Fruit fly (Drosophila melanogaster) whole organism, embryonic: ENCODE data around the gene CG14205.

Experiments
- Abd-B ChIP-seq: fragments of 200-800 bp; sonication (Bioruptor generic); optimal IDR thresholded peaks from 2 replicates; lab custom pipeline; 2018; ENCODE audit warnings: missing biosample characterization, mild to moderate bottlenecking, missing genetic modification characterization, moderate library complexity
- Asciz ChIP-seq: fragments of 200-800 bp; sonication (Bioruptor generic); optimal IDR thresholded peaks from 2 replicates; lab custom pipeline; 2017; ENCODE audit warnings: missing biosample characterization, mild to moderate bottlenecking, missing genetic modification characterization, missing genetic modification reagents
- C15 ChIP-seq: fragments of 200-800 bp; sonication (Bioruptor generic); IDR thresholded peaks from 3 replicates; pipeline ENCODE4 v1.3.6; 2022; ENCODE audit warnings: missing biosample characterization, missing genetic modification characterization
- CG10267 ChIP-seq: fragments of 200-800 bp; sonication (Bioruptor generic); optimal IDR thresholded peaks from 2 replicates; lab custom pipeline; 2018; ENCODE audit warnings: missing biosample characterization, mild to moderate bottlenecking, missing genetic modification characterization, moderate library complexity
- CG12299 ChIP-seq: fragments of 200-800 bp; sonication (Bioruptor generic); optimal IDR thresholded peaks from 2 replicates; lab custom pipeline; 2018; ENCODE audit warnings: missing biosample characterization, mild to moderate bottlenecking, missing genetic modification characterization
- CG13287 ChIP-seq: fragments of 200-800 bp; sonication (Bioruptor generic); IDR thresholded peaks from 2 replicates; pipeline ENCODE4 v1.3.6; 2022; ENCODE audit warnings: missing biosample characterization, missing genetic modification characterization; ENCODE audit not compliant: partially characterized antibody
- CG13775 ChIP-seq: fragments of 200-800 bp; sonication (Bioruptor generic); optimal IDR thresholded peaks from 3 replicates; lab custom pipeline; 2017; ENCODE audit warnings: missing biosample characterization, mild to moderate bottlenecking, missing genetic modification characterization
- CG14014 ChIP-seq: fragments of 200-800 bp; sonication (Bioruptor generic); IDR thresholded peaks from 2 replicates; pipeline ENCODE4 v1.3.6; 2022; ENCODE audit warnings: missing biosample characterization, missing genetic modification characterization
- CG17829 ChIP-seq: fragments of 200-800 bp; optimal IDR thresholded peaks from 2 replicates; lab custom pipeline; 2019; ENCODE audit warnings: missing biosample characterization, mild to moderate bottlenecking, missing genetic modification characterization, moderate library complexity
- CG1832 ChIP-seq: fragments of 200-800 bp; sonication (Bioruptor generic); optimal IDR thresholded peaks from 2 replicates; lab custom pipeline; 2017; ENCODE audit warnings: missing biosample characterization, mild to moderate bottlenecking, missing genetic modification characterization, inconsistent platforms
- CG2116 ChIP-seq: fragments of 200-800 bp; sonication (Bioruptor generic); optimal IDR thresholded peaks from 3 replicates; lab custom pipeline; 2018; ENCODE audit warnings: missing biosample characterization, mild to moderate bottlenecking, missing genetic modification characterization
- CG3281 ChIP-seq: fragments of 200-800 bp; sonication (Bioruptor generic); optimal IDR thresholded peaks from 3 replicates; lab custom pipeline; 2017; ENCODE audit warnings: missing biosample characterization, mild to moderate bottlenecking, missing genetic modification characterization
- CG34376 ChIP-seq: fragments of 200-800 bp; sonication (Bioruptor generic); optimal IDR thresholded peaks from 2 replicates; lab custom pipeline; 2018; ENCODE audit warnings: missing biosample characterization, mild to moderate bottlenecking, missing genetic modification characterization
- CG4282 ChIP-seq: fragments of 200-800 bp; sonication (Bioruptor generic); optimal IDR thresholded peaks from 2 replicates; lab custom pipeline; 2016; ENCODE audit warnings: missing biosample characterization, missing genetic modification characterization
- CG6813 ChIP-seq: fragments of 200-800 bp; sonication (Bioruptor generic); optimal IDR thresholded peaks from 2 replicates; lab custom pipeline; 2017; ENCODE audit warnings: missing biosample characterization, missing genetic modification characterization, mild to moderate bottlenecking, moderate library complexity, missing genetic modification reagents
- CG6854 ChIP-seq: fragments of 200-800 bp; sonication (Bioruptor generic); optimal IDR thresholded peaks from 3 replicates; lab custom pipeline; 2017; ENCODE audit warnings: missing biosample characterization, mild to moderate bottlenecking, missing genetic modification characterization
- CG7357 ChIP-seq: fragments of 200-800 bp; sonication (Bioruptor generic); IDR thresholded peaks from 3 replicates; pipeline ENCODE4 v1.3.6; 2022; ENCODE audit warnings: missing biosample characterization, missing genetic modification characterization
- CG8281 ChIP-seq: fragments of 200-800 bp; sonication (Bioruptor generic); optimal IDR thresholded peaks from 2 replicates; lab custom pipeline; 2018; ENCODE audit warnings: missing biosample characterization, mild to moderate bottlenecking, missing genetic modification characterization, moderate library complexity
- CG8388 ChIP-seq: fragments of 200-800 bp; sonication (Bioruptor generic); optimal IDR thresholded peaks from 2 replicates; lab custom pipeline; 2019; ENCODE audit warnings: missing biosample characterization, mild to moderate bottlenecking, missing genetic modification characterization, moderate library complexity
- CG8478 ChIP-seq: fragments of >200 bp; optimal IDR thresholded peaks from 2 replicates; lab custom pipeline; 2018
- CTCF ChIP-seq: fragments of 200-800 bp; sonication (Bioruptor generic); optimal IDR thresholded peaks from 2 replicates; lab custom pipeline; 2017; ENCODE audit warnings: missing biosample characterization, mild to moderate bottlenecking, missing genetic modification characterization, moderate library complexity
- Camta ChIP-seq: fragments of 200-800 bp; sonication (Bioruptor generic); optimal IDR thresholded peaks from 2 replicates; lab custom pipeline; 2016; ENCODE audit warnings: missing biosample characterization, missing genetic modification characterization
- D19B ChIP-seq: fragments of 200-800 bp; sonication (Bioruptor generic); optimal IDR thresholded peaks from 2 replicates; lab custom pipeline; 2017; ENCODE audit warnings: missing biosample characterization, mild to moderate bottlenecking, missing genetic modification characterization
- Dad ChIP-seq: fragments of 200-800 bp; sonication (Bioruptor generic); optimal IDR thresholded peaks from 3 replicates; lab custom pipeline; 2016; ENCODE audit warnings: missing biosample characterization, missing genetic modification characterization
- Dip2 ChIP-seq: fragments of 200-800 bp; sonication (Bioruptor generic); IDR thresholded peaks from 2 replicates; pipeline ENCODE4 v1.3.6; 2022; ENCODE audit warnings: missing biosample characterization, missing genetic modification characterization
- Ets97D ChIP-seq: fragments of 200-800 bp; sonication (Bioruptor generic); optimal IDR thresholded peaks from 3 replicates; lab custom pipeline; 2016; ENCODE audit warnings: missing biosample characterization, missing genetic modification characterization
- Hand ChIP-seq: fragments of 200-800 bp; sonication (Bioruptor generic); optimal IDR thresholded peaks from 2 replicates; lab custom pipeline; 2017; ENCODE audit warnings: mild to moderate bottlenecking, missing biosample characterization, missing genetic modification reagents, missing genetic modification characterization
- Hey ChIP-seq: fragments of 200-800 bp; sonication (Bioruptor generic); optimal IDR thresholded peaks from 3 replicates; lab custom pipeline; 2018; ENCODE audit warnings: missing biosample characterization, mild to moderate bottlenecking, missing genetic modification characterization
- Med ChIP-seq: fragments of 200-800 bp; sonication (Bioruptor generic); peaks from one replicate; lab custom pipeline; 2016; ENCODE audit warnings: missing biosample characterization, missing genetic modification characterization, mild to moderate bottlenecking, inconsistent platforms, moderate library complexity
- Meics ChIP-seq: fragments of 200-800 bp; sonication (Bioruptor generic); optimal IDR thresholded peaks from 2 replicates; lab custom pipeline; 2017; ENCODE audit warnings: missing biosample characterization, mild to moderate bottlenecking, missing genetic modification characterization
- NC2β ChIP-seq: fragments of 200-800 bp; sonication (Bioruptor generic); optimal IDR thresholded peaks from 2 replicates; lab custom pipeline; 2016; ENCODE audit warnings: missing biosample characterization, missing genetic modification characterization
- Pdp1 ChIP-seq, 2 experiments: fragments of 200-800 bp; sonication (Bioruptor generic); optimal IDR thresholded peaks; 3 replicates each; lab custom pipeline; 2016; ENCODE audit warnings: missing biosample characterization in 2 of 2, missing genetic modification characterization in 2 of 2, mild to moderate bottlenecking in 1 of 2, moderate library complexity in 1 of 2
- Tbp ChIP-seq: fragments of >200 bp; optimal IDR thresholded peaks from 2 replicates; lab custom pipeline; 2018; ENCODE audit warnings: missing biosample characterization, missing genetic modification characterization
- Xbp1 ChIP-seq: fragments of 200-800 bp; sonication (Bioruptor generic); optimal IDR thresholded peaks from 3 replicates; lab custom pipeline; 2016; ENCODE audit warnings: missing biosample characterization, mild to moderate bottlenecking, missing genetic modification characterization
- Xrp1 ChIP-seq: fragments of 200-800 bp; sonication (Bioruptor generic); IDR thresholded peaks from 2 replicates; pipeline ENCODE4 v1.3.6; 2022; ENCODE audit warnings: missing biosample characterization, missing genetic modification characterization
- ash1 ChIP-seq: fragments of 200-800 bp; sonication (Bioruptor generic); optimal IDR thresholded peaks from 2 replicates; lab custom pipeline; 2018; ENCODE audit warnings: missing biosample characterization, mild to moderate bottlenecking, missing genetic modification characterization
- cas ChIP-seq: fragments of 200-800 bp; sonication (Bioruptor generic); IDR thresholded peaks from 2 replicates; pipeline ENCODE4 v1.3.6; 2022; ENCODE audit warnings: missing biosample characterization, missing genetic modification characterization
- cg ChIP-seq: fragments of 200-800 bp; sonication (Bioruptor generic); optimal IDR thresholded peaks from 3 replicates; lab custom pipeline; 2019; ENCODE audit warnings: missing biosample characterization, mild to moderate bottlenecking, missing genetic modification characterization, moderate library complexity
- corto ChIP-seq: fragments of 200-800 bp; sonication (Bioruptor generic); optimal IDR thresholded peaks from 2 replicates; lab custom pipeline; 2016; ENCODE audit warnings: missing biosample characterization, mild to moderate bottlenecking, missing genetic modification characterization, moderate library complexity
- exex ChIP-seq: fragments of 200-800 bp; sonication (Bioruptor generic); optimal IDR thresholded peaks from 4 replicates; lab custom pipeline; 2018; ENCODE audit warnings: missing biosample characterization, mild to moderate bottlenecking, missing genetic modification characterization, moderate library complexity
- gem ChIP-seq: fragments of 200-800 bp; sonication (Bioruptor generic); optimal IDR thresholded peaks from 2 replicates; lab custom pipeline; 2019; ENCODE audit warnings: missing biosample characterization, mild to moderate bottlenecking, missing genetic modification characterization, moderate library complexity
- grn ChIP-seq: fragments of 200-800 bp; sonication (Bioruptor generic); optimal IDR thresholded peaks from 3 replicates; lab custom pipeline; 2017; ENCODE audit warnings: missing biosample characterization, missing genetic modification characterization
- ham ChIP-seq: fragments of 200-800 bp; sonication (Bioruptor generic); IDR thresholded peaks from 2 replicates; pipeline ENCODE4 v1.3.6; 2022; ENCODE audit warnings: missing biosample characterization, missing genetic modification characterization
- hbn ChIP-seq: fragments of 200-800 bp; sonication (Bioruptor generic); IDR thresholded peaks from 2 replicates; pipeline ENCODE4 v1.3.6; 2022; ENCODE audit warnings: missing biosample characterization, missing genetic modification characterization; ENCODE audit not compliant: partially characterized antibody
- hth ChIP-seq: fragments of >200 bp; optimal IDR thresholded peaks from 2 replicates; lab custom pipeline; 2017; ENCODE audit warnings: inconsistent platforms
- lmd ChIP-seq: fragments of 200-800 bp; sonication (Bioruptor generic); IDR thresholded peaks from 2 replicates; pipeline ENCODE4 v1.3.6; 2022; ENCODE audit warnings: missing biosample characterization, missing genetic modification characterization
- pfk ChIP-seq: fragments of 200-800 bp; sonication (Bioruptor generic); optimal IDR thresholded peaks from 2 replicates; lab custom pipeline; 2018; ENCODE audit warnings: missing biosample characterization, mild to moderate bottlenecking, missing genetic modification characterization, moderate library complexity
- sug ChIP-seq: fragments of 200-800 bp; optimal IDR thresholded peaks from 2 replicates; lab custom pipeline; 2019; ENCODE audit warnings: missing biosample characterization, mild to moderate bottlenecking, missing genetic modification characterization, moderate library complexity
- zen ChIP-seq: fragments of 200-800 bp; sonication (Bioruptor generic); optimal IDR thresholded peaks from 3 replicates; lab custom pipeline; 2018; ENCODE audit warnings: missing biosample characterization, mild to moderate bottlenecking, missing genetic modification characterization, moderate library complexity

Gene CG14205

dm6 chrX:19592309-19592708, at the start of gene CG14205:
CG14205 (plus strand) TSS chrX:19592609.
- TF ChIP-seq CG6813 (GFP tag; lab: Kevin White, UChicago) (no peak), CG14014 (GFP tag; lab: Robert Waterston, UW) (no peak), CG8281 (tag; lab: Kevin White, UChicago) (no peak), sug (tag; lab: Kevin White, UChicago) (peak; percentile 49), Tbp (GFP tag; lab: Kevin White, UChicago) (no peak), Pdp1 (GFP tag; optimal IDR thresholded peaks at IDR 0.05; lab: Kevin White, UChicago) (no peak), Ets97D (GFP tag; lab: Kevin White, UChicago) (no peak), hth (lab: Kevin White, UChicago) (no peak), exex (tag; lab: Kevin White, UChicago) (peak; percentile 73), CG34376 (GFP tag; lab: Kevin White, UChicago) (peak; percentile 25), grn (GFP tag; lab: Kevin White, UChicago) (peak; percentile 28), CG8388 (GFP tag; lab: Kevin White, UChicago) (no peak), Xbp1 (no peak)

dm6 chrX:19545865-19546657, 46.3 kb upstream of the CG14205 start:
- TF ChIP-seq ash1 (GFP tag; lab: Kevin White, UChicago) (no peak), lmd (GFP tag; lab: Robert Waterston, UW) (no peak), CG6854 (GFP tag; lab: Kevin White, UChicago) (no peak), cg (GFP tag; lab: Kevin White, UChicago) (peak; percentile 78), CG12299 (no peak), corto (GFP tag; lab: Kevin White, UChicago) (no peak), gem (tag; lab: Kevin White, UChicago) (no peak), CG4282 (GFP tag; lab: Kevin White, UChicago) (no peak), Xrp1 (GFP tag; lab: Robert Waterston, UW) (no peak), pfk (GFP tag; lab: Kevin White, UChicago) (peak; percentile 85), Camta (GFP tag; lab: Kevin White, UChicago) (no peak), Ets97D (GFP tag; lab: Kevin White, UChicago) (peak; percentile 35), CG2116 (GFP tag; lab: Kevin White, UChicago) (no peak), Meics (GFP tag; lab: Kevin White, UChicago) (no peak), zen (tag; lab: Kevin White, UChicago) (peak; percentile 22), D19B (GFP tag; lab: Kevin White, UChicago) (no peak), CG1832 (GFP tag; lab: Kevin White, UChicago) (peak; percentile 88), cas (GFP tag; lab: Robert Waterston, UW) (no peak), CTCF (GFP tag; lab: Kevin White, UChicago) (peak; percentile 81), Asciz (GFP tag; lab: Kevin White, UChicago) (no peak), CG8478 (lab: Kevin White, UChicago) (peak; percentile 54), Dip2 (GFP tag; lab: Robert Waterston, UW) (no peak), C15 (GFP tag; lab: Robert Waterston, UW) (no peak), Hand (GFP tag; lab: Kevin White, UChicago) (no peak), Med (GFP tag; lab: Kevin White, UChicago) (peak; percentile 31), CG17829 (tag; lab: Kevin White, UChicago) (no peak), NC2β (GFP tag; lab: Kevin White, UChicago) (no peak), hbn (GFP tag; lab: Robert Waterston, UW) (no peak), ham (GFP tag; lab: Robert Waterston, UW) (no peak), CG3281 (GFP tag; lab: Kevin White, UChicago) (no peak), CG13775 (no peak), Dad (GFP tag; lab: Kevin White, UChicago) (no peak), CG14014 (GFP tag; lab: Robert Waterston, UW) (no peak), Abd-B (GFP tag; lab: Kevin White, UChicago) (no peak), CG10267 (tag; lab: Kevin White, UChicago) (no peak), Hey (no peak), CG7357 (no peak), CG13287 (GFP tag; lab: Robert Waterston, UW) (no peak)
